Worm (Caenorhabditis elegans): ENCODE results near the gene ins-10.
"Not testable (repeated sequence)": the region's sequence is repeated elsewhere in the genome, so short reads cannot be mapped to it uniquely, and the experiment has no call there.

DNA sequence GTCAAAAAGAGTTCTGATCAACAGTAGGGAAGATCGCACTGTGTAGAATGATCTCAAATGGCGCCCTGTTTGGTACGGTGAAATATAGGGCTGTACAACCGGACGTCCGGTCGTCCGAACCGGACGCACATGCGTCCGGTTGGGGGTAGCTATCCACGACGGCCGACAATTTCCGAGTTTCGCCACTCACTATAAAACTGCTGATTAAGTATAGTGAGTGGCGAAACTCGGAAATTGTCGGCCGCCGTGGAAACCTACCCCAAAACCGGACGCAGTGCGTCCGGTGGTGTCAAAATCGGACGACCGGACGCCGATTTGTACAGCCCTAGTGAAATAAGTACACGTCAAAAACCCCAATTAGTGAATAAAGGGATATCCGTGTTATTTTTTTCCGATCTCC, 41.7 kb upstream of the ins-10 start:
- not testable (repeated sequence) for TF ChIP-seq Y5F2A.4 (GFP tag; optimal IDR thresholded peaks at IDR 0.05); lsy-2 (tag; optimal IDR thresholded peaks at IDR 0.05); nhr-42 (GFP tag; IDR thresholded peaks at IDR 0.05); mep-1 (tag; optimal IDR thresholded peaks at IDR 0.05); R02D3.7 (tag; optimal IDR thresholded peaks at IDR 0.05)

Data from whole organism, L4 larva.